Worm (Caenorhabditis elegans) whole organism, L4 larva: Measurements from ENCODE around the gene spcs-3.

Experiments used
- F26F4.8 ChIP-seq: fragments of 200-800 bp; sonication (Bioruptor generic); conservative IDR thresholded peaks from 2 replicates; pipeline ENCODE4 v1.3.6; 2022; ENCODE audit warnings: missing genetic modification characterization, missing compliant biosample characterization
- R02D3.7 ChIP-seq: fragments of 150-350 bp; sonication (generic microtip); optimal IDR thresholded peaks from 3 replicates; lab custom pipeline; 2014; ENCODE audit warnings: missing biosample characterization, missing genetic modification characterization
- T20F7.1 ChIP-seq: fragments of 200-800 bp; sonication (Bioruptor generic); optimal IDR thresholded peaks from 2 replicates; lab custom pipeline; 2018; ENCODE audit warnings: mild to moderate bottlenecking, missing genetic modification characterization, missing compliant biosample characterization
- Y48G9A.11 ChIP-seq: fragments of 200-800 bp; sonication (Bioruptor generic); IDR thresholded peaks from 2 replicates; pipeline ENCODE4 v1.3.6; 2022; ENCODE audit warnings: missing genetic modification reagents, missing genetic modification characterization, missing compliant biosample characterization
- Y75B8A.6 ChIP-seq: fragments of 200-800 bp; sonication (Bioruptor generic); IDR thresholded peaks from 2 replicates; pipeline ENCODE4 v1.3.6; 2022; ENCODE audit warnings: missing genetic modification reagents, missing genetic modification characterization, missing compliant biosample characterization
- arid-1 ChIP-seq: fragments of 200-800 bp; sonication (Bioruptor generic); conservative IDR thresholded peaks from 2 replicates; pipeline ENCODE4 v1.3.6; 2022; ENCODE audit warnings: missing genetic modification reagents, missing genetic modification characterization, missing compliant biosample characterization
- ceh-20 ChIP-seq: fragments of 200-800 bp; sonication (Bioruptor generic); IDR thresholded peaks from 2 replicates; pipeline ENCODE4 v1.3.6; 2022; ENCODE audit warnings: missing genetic modification reagents, missing genetic modification characterization, missing compliant biosample characterization
- ceh-32 ChIP-seq: sonication (generic microtip); optimal IDR thresholded peaks from 2 replicates; lab custom pipeline; 2016; ENCODE audit warnings: mild to moderate bottlenecking, missing genetic modification characterization, missing compliant biosample characterization; ENCODE audit not compliant: poor library complexity
- ceh-82 ChIP-seq: sonication (generic microtip); optimal IDR thresholded peaks from 2 replicates; lab custom pipeline; 2017; ENCODE audit warnings: missing biosample characterization, missing genetic modification characterization
- ctbp-1 ChIP-seq: fragments of 200-800 bp; sonication (Bioruptor generic); IDR thresholded peaks from 2 replicates; pipeline ENCODE4 v1.3.6; 2022; ENCODE audit warnings: missing genetic modification reagents, missing genetic modification characterization, missing compliant biosample characterization
- daf-12 ChIP-seq: fragments of 150-350 bp; optimal IDR thresholded peaks from 2 replicates; lab custom pipeline; 2014; ENCODE audit warnings: missing biosample characterization, missing genetic modification reagents, missing genetic modification characterization
- daf-8 ChIP-seq: fragments of 200-800 bp; sonication (Bioruptor generic); IDR thresholded peaks from 2 replicates; pipeline ENCODE4 v1.3.6; 2022; ENCODE audit warnings: missing genetic modification characterization, missing compliant biosample characterization
- dpl-1 ChIP-seq: fragments of 150-350 bp; optimal IDR thresholded peaks from 2 replicates; lab custom pipeline; 2014; ENCODE audit warnings: missing biosample characterization, missing genetic modification reagents, missing genetic modification characterization
- hlh-30 ChIP-seq: sonication (generic microtip); optimal IDR thresholded peaks from 2 replicates; lab custom pipeline; 2017; ENCODE audit warnings: antibody characterized with exemption, mild to moderate bottlenecking, missing genetic modification characterization, missing compliant biosample characterization; ENCODE audit not compliant: insufficient read depth
- hmg-1.1 ChIP-seq: fragments of 200-800 bp; sonication (Bioruptor generic); IDR thresholded peaks from 2 replicates; pipeline ENCODE4 v1.3.6; 2022; ENCODE audit warnings: missing genetic modification reagents, missing genetic modification characterization, missing compliant biosample characterization
- jun-1 ChIP-seq: fragments of 150-350 bp; optimal IDR thresholded peaks from 2 replicates; lab custom pipeline; 2014; ENCODE audit warnings: missing biosample characterization, missing genetic modification reagents, missing genetic modification characterization
- lin-1 ChIP-seq: fragments of 200-800 bp; sonication (Bioruptor generic); IDR thresholded peaks from 2 replicates; pipeline ENCODE4 v1.3.6; 2022; ENCODE audit warnings: missing genetic modification reagents, missing genetic modification characterization, missing compliant biosample characterization
- lin-13 ChIP-seq: fragments of 150-350 bp; optimal IDR thresholded peaks from 2 replicates; lab custom pipeline; 2014; ENCODE audit warnings: missing biosample characterization, missing genetic modification reagents, missing genetic modification characterization
- lin-15B ChIP-seq: fragments of 150-350 bp; sonication (generic microtip); optimal IDR thresholded peaks from 3 replicates; lab custom pipeline; 2014; ENCODE audit warnings: missing biosample characterization, missing genetic modification characterization
- lin-29 ChIP-seq: fragments of 200-800 bp; sonication (Bioruptor generic); IDR thresholded peaks from 2 replicates; pipeline ENCODE4 v1.3.6; 2022; ENCODE audit warnings: missing genetic modification reagents, missing genetic modification characterization, missing compliant biosample characterization
- lin-38 ChIP-seq: fragments of 200-800 bp; sonication (Bioruptor generic); IDR thresholded peaks from 2 replicates; pipeline ENCODE4 v1.3.6; 2022; ENCODE audit warnings: missing genetic modification reagents, missing genetic modification characterization, missing compliant biosample characterization
- lin-39 ChIP-seq: fragments of 150-350 bp; optimal IDR thresholded peaks from 2 replicates; lab custom pipeline; 2014; ENCODE audit warnings: missing biosample characterization, missing genetic modification reagents, missing genetic modification characterization
- lsy-2 ChIP-seq, 2 experiments: fragments of 150-350 bp in 1 of 2; sonication (generic microtip) in 1 of 2; optimal IDR thresholded peaks; 2 replicates each; lab custom pipeline; 2014 to 2017; ENCODE audit warnings: missing biosample characterization in 2 of 2, missing genetic modification characterization in 2 of 2
- madf-9 ChIP-seq: fragments of 200-800 bp; sonication (Bioruptor generic); conservative IDR thresholded peaks from 2 replicates; pipeline ENCODE4 v1.3.6; 2022; ENCODE audit warnings: missing genetic modification reagents, missing genetic modification characterization, missing compliant biosample characterization
- mep-1 ChIP-seq: fragments of 150-350 bp; sonication (generic microtip); optimal IDR thresholded peaks from 3 replicates; lab custom pipeline; 2014; ENCODE audit warnings: missing biosample characterization, missing genetic modification characterization
- mes-2 ChIP-seq: sonication (generic microtip); optimal IDR thresholded peaks from 2 replicates; lab custom pipeline; 2016; ENCODE audit warnings: missing genotype, mild to moderate bottlenecking, missing genetic modification characterization, missing compliant biosample characterization; ENCODE audit not compliant: poor library complexity, severe bottlenecking
- mxl-2 ChIP-seq: fragments of 200-800 bp; sonication (Bioruptor generic); conservative IDR thresholded peaks from 2 replicates; pipeline ENCODE4 v1.3.6; 2022; ENCODE audit warnings: missing genetic modification reagents, missing genetic modification characterization, missing compliant biosample characterization
- nhr-10 ChIP-seq: fragments of 150-350 bp; optimal IDR thresholded peaks from 2 replicates; lab custom pipeline; 2014; ENCODE audit warnings: missing biosample characterization, missing genetic modification characterization
- nhr-25 ChIP-seq: sonication (generic microtip); optimal IDR thresholded peaks from 2 replicates; lab custom pipeline; 2017; ENCODE audit warnings: missing genetic modification characterization, mild to moderate bottlenecking, missing compliant biosample characterization, antibody characterized with exemption, moderate library complexity, borderline replicate concordance; ENCODE audit not compliant: insufficient read depth
- nhr-28 ChIP-seq: fragments of 150-350 bp; optimal IDR thresholded peaks from 2 replicates; lab custom pipeline; 2014; ENCODE audit warnings: missing biosample characterization, missing genetic modification characterization
- nhr-41 ChIP-seq: fragments of 200-800 bp; sonication (Bioruptor generic); IDR thresholded peaks from 2 replicates; pipeline ENCODE4 v1.3.6; 2022; ENCODE audit warnings: missing genetic modification reagents, missing genetic modification characterization, missing compliant biosample characterization
- nhr-42 ChIP-seq: fragments of 200-800 bp; sonication (Bioruptor generic); IDR thresholded peaks from 2 replicates; pipeline ENCODE4 v1.3.6; 2022; ENCODE audit warnings: missing genetic modification characterization, missing compliant biosample characterization
- nhr-48 ChIP-seq: sonication (generic microtip); optimal IDR thresholded peaks from 2 replicates; lab custom pipeline; 2016; ENCODE audit warnings: mild to moderate bottlenecking, missing genetic modification characterization, missing compliant biosample characterization
- nhr-6 ChIP-seq: fragments of 150-350 bp; optimal IDR thresholded peaks from 2 replicates; lab custom pipeline; 2014; ENCODE audit warnings: missing biosample characterization, missing genetic modification characterization
- pha-4 ChIP-seq, 2 experiments: fragments of 150-350 bp in 1 of 2; fragments of 200-800 bp in 1 of 2; sonication (Bioruptor generic) in 1 of 2; IDR thresholded peaks in 1 of 2; optimal IDR thresholded peaks in 1 of 2; 2 replicates each; pipeline versions ENCODE4 v1.3.6 to Lab custom; 2014 to 2022; ENCODE audit warnings: missing genetic modification characterization in 2 of 2, missing genetic modification reagents in 2 of 2, missing biosample characterization in 1 of 2, missing compliant biosample characterization in 1 of 2
- rbr-2 ChIP-seq: sonication (generic microtip); optimal IDR thresholded peaks from 2 replicates; lab custom pipeline; 2016; ENCODE audit warnings: missing genotype, missing genetic modification characterization, missing compliant biosample characterization
- snpc-1.2 ChIP-seq: fragments of 200-800 bp; sonication (Bioruptor generic); IDR thresholded peaks from 2 replicates; pipeline ENCODE4 v1.3.6; 2022; ENCODE audit warnings: missing genetic modification reagents, missing genetic modification characterization, missing compliant biosample characterization
- unc-130 ChIP-seq: sonication (generic microtip); optimal IDR thresholded peaks from 2 replicates; lab custom pipeline; 2016; ENCODE audit warnings: missing genetic modification reagents, missing genetic modification characterization, missing compliant biosample characterization
- unc-62 ChIP-seq, 3 experiments: fragments of 150-350 bp in 1 of 3; sonication (generic microtip); optimal IDR thresholded peaks in 2 of 3; peaks in 1 of 3; 1 replicate in 1 of 3; 2 replicates in 2 of 3; lab custom pipeline; 2014 to 2017; ENCODE audit warnings: missing biosample characterization in 3 of 3, missing genetic modification characterization in 3 of 3, missing genetic modification reagents in 3 of 3, missing genotype in 1 of 3
- vab-7 ChIP-seq: fragments of 200-800 bp; sonication (Bioruptor generic); IDR thresholded peaks from 2 replicates; pipeline ENCODE4 v1.3.6; 2022; ENCODE audit warnings: missing genetic modification reagents, missing genetic modification characterization, missing compliant biosample characterization
- zip-2 ChIP-seq: fragments of 150-350 bp; optimal IDR thresholded peaks from 2 replicates; lab custom pipeline; 2014; ENCODE audit warnings: missing biosample characterization, missing genetic modification characterization
- ztf-11 ChIP-seq: fragments of 150-350 bp; optimal IDR thresholded peaks from 2 replicates; lab custom pipeline; 2014; ENCODE audit warnings: missing biosample characterization, missing genetic modification characterization
- ztf-7 ChIP-seq: fragments of 150-350 bp; optimal IDR thresholded peaks from 2 replicates; lab custom pipeline; 2014; ENCODE audit warnings: missing biosample characterization, missing genetic modification characterization

Gene spcs-3

DNA sequence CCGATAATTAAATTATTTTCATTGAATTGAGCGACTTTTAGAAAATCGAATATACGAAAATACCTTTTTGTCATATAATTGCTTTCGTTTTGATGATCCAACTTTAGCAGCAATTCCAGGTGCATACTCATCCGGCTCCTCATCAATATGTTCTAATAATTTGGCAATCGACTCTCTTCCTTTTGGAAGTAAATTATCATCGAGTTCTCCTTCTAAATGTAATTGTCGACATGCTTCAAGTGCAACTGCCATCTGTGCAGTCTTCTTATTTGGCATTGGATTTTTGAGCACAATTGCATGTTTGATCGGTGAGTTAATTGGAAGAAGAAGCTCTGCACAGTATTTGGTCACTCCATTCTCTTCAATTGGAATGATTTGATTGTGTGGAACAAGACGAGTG lies 32.4 kb downstream of the spcs-3 start:
- TF ChIP-seq daf-8 (GFP tag; lab: Robert Waterston, UW), result no peak
- TF ChIP-seq unc-62 (GFP tag; optimal IDR thresholded peaks at IDR 0.05 in 1 of 2; lab: Kevin White, UChicago), result peak in 1 of 2 experiments; percentile 97
- TF ChIP-seq unc-62 (tag; optimal IDR thresholded peaks at IDR 0.05; lab: Kevin White, UChicago), result no peak

ce11 chrIII:8080165-8080738 lies 35.4 kb downstream of the spcs-3 start, which contains the start of the genes dcr-1 and apc-2:
Gene dcr-1, minus strand, starts transcription at chrIII:8080281.
Gene apc-2, plus strand, starts transcription at chrIII:8080629.
- TF ChIP-seq nhr-28 (peak; percentile 10), lin-13 (GFP tag; lab: Kevin White, UChicago) (no peak), dpl-1 (GFP tag; lab: Kevin White, UChicago) (peak; percentile 37)

- TF ChIP-seq T20F7.1 (GFP tag; lab: Kevin White, UChicago) (peak; percentile 49), vab-7 (GFP tag; lab: Robert Waterston, UW) (no peak), nhr-25 (tag; lab: Kevin White, UChicago) (no peak), madf-9 (no peak), pha-4 (GFP tag; IDR thresholded peaks at IDR 0.05; lab: Robert Waterston, UW) (no peak), pha-4 (tag; optimal IDR thresholded peaks at IDR 0.05; lab: Kevin White, UChicago) (peak; percentile 0), Y75B8A.6 (GFP tag; lab: Robert Waterston, UW) (no peak), unc-130 (no peak), ceh-20 (GFP tag; lab: Robert Waterston, UW) (no peak), dpl-1 (GFP tag; lab: Kevin White, UChicago) (peak; percentile 66), ztf-7 (no peak), lin-38 (GFP tag; lab: Robert Waterston, UW) (peak; percentile 64), mes-2 (peak; percentile 59), lin-29 (GFP tag; lab: Robert Waterston, UW) (no peak), lin-1 (GFP tag; lab: Robert Waterston, UW) (no peak), hlh-30 (tag; lab: Kevin White, UChicago) (peak; percentile 34), snpc-1.2 (GFP tag; lab: Robert Waterston, UW) (no peak), jun-1 (no peak), ctbp-1 (GFP tag; lab: Robert Waterston, UW) (no peak), ztf-11 (tag; lab: Kevin White, UChicago) (no peak), rbr-2 (tag; lab: Kevin White, UChicago) (no peak), mxl-2 (GFP tag; lab: Robert Waterston, UW) (no peak), Y48G9A.11 (GFP tag; lab: Robert Waterston, UW) (no peak), nhr-6 (peak; percentile 37), F26F4.8 (GFP tag; lab: Robert Waterston, UW) (no peak), nhr-10 (tag; lab: Kevin White, UChicago) (no peak), zip-2 (tag; lab: Kevin White, UChicago) (no peak), nhr-48 (tag; lab: Kevin White, UChicago) (no peak), nhr-42 (GFP tag; lab: Robert Waterston, UW) (no peak), ceh-82 (tag; lab: Kevin White, UChicago) (no peak), nhr-41 (GFP tag; lab: Robert Waterston, UW) (no peak), lsy-2 (tag; optimal IDR thresholded peaks at IDR 0.05; lab: Kevin White, UChicago) (peak; percentile 92 to 99), lin-15B (no peak), lin-39 (no peak), hmg-1.1 (GFP tag; lab: Robert Waterston, UW) (no peak), mep-1 (no peak), ceh-32 (tag; lab: Kevin White, UChicago) (no peak), daf-12 (no peak), arid-1 (GFP tag; lab: Robert Waterston, UW) (peak; percentile 42; the same call in 1 of the 2 replicates), unc-62 (GFP tag; optimal IDR thresholded peaks at IDR 0.05 in 1 of 2; lab: Kevin White, UChicago) (no peak), unc-62 (tag; optimal IDR thresholded peaks at IDR 0.05; lab: Kevin White, UChicago) (no peak), R02D3.7 (tag; lab: Kevin White, UChicago) (no peak)
These were observed 40.5 kb downstream of the spcs-3 start, which contains the start of the genes K06H7.7 and grp-1 for ce11 chrIII:8085355-8085754. Gene K06H7.7, minus strand, starts transcription at chrIII:8085475. Gene grp-1, plus strand, starts transcription at chrIII:8085705.
